Fruit fly (Drosophila melanogaster) whole organism, embryonic: ENCODE data around the gene Kah.
A peak's percentile ranks its signal among the peaks of the same experiment; 100 is the strongest.

Source experiments
- CG10267 ChIP-seq: fragments of 200-800 bp; sonication (Bioruptor generic); optimal IDR thresholded peaks from 2 replicates; lab custom pipeline; 2018; ENCODE audit warnings: missing biosample characterization, mild to moderate bottlenecking, missing genetic modification characterization, moderate library complexity
- CG10274 ChIP-seq: fragments of 200-800 bp; sonication (Bioruptor generic); optimal IDR thresholded peaks from 3 replicates; lab custom pipeline; 2017; ENCODE audit warnings: missing biosample characterization, mild to moderate bottlenecking, missing genetic modification characterization
- CG10654 ChIP-seq: fragments of 200-800 bp; sonication (Bioruptor generic); optimal IDR thresholded peaks from 2 replicates; lab custom pipeline; 2016; ENCODE audit warnings: missing biosample characterization, missing genetic modification characterization
- CG10959 ChIP-seq: fragments of 200-800 bp; sonication (Bioruptor generic); IDR thresholded peaks from 2 replicates; pipeline ENCODE4 v1.3.6; 2022; ENCODE audit warnings: missing biosample characterization, missing genetic modification characterization
- CG11504 ChIP-seq: fragments of 200-800 bp; sonication (Bioruptor generic); optimal IDR thresholded peaks from 3 replicates; lab custom pipeline; 2019; ENCODE audit warnings: missing biosample characterization, mild to moderate bottlenecking, missing genetic modification characterization, moderate library complexity
- CG1233 ChIP-seq: fragments of 200-800 bp; sonication (Bioruptor generic); optimal IDR thresholded peaks from 4 replicates; lab custom pipeline; 2018; ENCODE audit warnings: missing biosample characterization, mild to moderate bottlenecking, missing genetic modification characterization
- CG12659 ChIP-seq: fragments of 200-800 bp; sonication (Bioruptor generic); optimal IDR thresholded peaks from 3 replicates; lab custom pipeline; 2017; ENCODE audit warnings: mild to moderate bottlenecking, missing biosample characterization, missing genetic modification reagents, missing genetic modification characterization
- CG13287 ChIP-seq: fragments of 200-800 bp; sonication (Bioruptor generic); IDR thresholded peaks from 2 replicates; pipeline ENCODE4 v1.3.6; 2022; ENCODE audit warnings: missing biosample characterization, missing genetic modification characterization; ENCODE audit not compliant: partially characterized antibody
- CG14667 ChIP-seq: fragments of 200-800 bp; sonication (Bioruptor generic); IDR thresholded peaks from 2 replicates; pipeline ENCODE4 v1.3.6; 2022; ENCODE audit warnings: missing biosample characterization, missing genetic modification characterization
- CG17359 ChIP-seq: fragments of 200-800 bp; sonication (Bioruptor generic); optimal IDR thresholded peaks from 3 replicates; lab custom pipeline; 2018; ENCODE audit warnings: missing biosample characterization, mild to moderate bottlenecking, missing genetic modification characterization, moderate library complexity
- CG1832 ChIP-seq: fragments of 200-800 bp; sonication (Bioruptor generic); optimal IDR thresholded peaks from 2 replicates; lab custom pipeline; 2017; ENCODE audit warnings: missing biosample characterization, mild to moderate bottlenecking, missing genetic modification characterization, inconsistent platforms
- CG2116 ChIP-seq: fragments of 200-800 bp; sonication (Bioruptor generic); optimal IDR thresholded peaks from 3 replicates; lab custom pipeline; 2018; ENCODE audit warnings: missing biosample characterization, mild to moderate bottlenecking, missing genetic modification characterization
- CG32532 ChIP-seq: fragments of 200-800 bp; sonication (Bioruptor generic); IDR thresholded peaks from 2 replicates; pipeline ENCODE4 v1.3.6; 2022; ENCODE audit warnings: missing biosample characterization, missing genetic modification characterization
- CG33557 ChIP-seq: fragments of 200-800 bp; sonication (Bioruptor generic); optimal IDR thresholded peaks from 2 replicates; lab custom pipeline; 2019; ENCODE audit warnings: missing biosample characterization, mild to moderate bottlenecking, missing genetic modification characterization, moderate library complexity
- CG3407 ChIP-seq: fragments of 200-800 bp; sonication (Bioruptor generic); optimal IDR thresholded peaks from 2 replicates; lab custom pipeline; 2018; ENCODE audit warnings: missing biosample characterization, mild to moderate bottlenecking, missing genetic modification characterization
- CG4404 ChIP-seq: fragments of 200-800 bp; sonication (Bioruptor generic); IDR thresholded peaks from 2 replicates; pipeline ENCODE4 v1.3.6; 2022; ENCODE audit warnings: missing biosample characterization, missing genetic modification characterization
- CG7839 ChIP-seq: fragments of 200-800 bp; sonication (Bioruptor generic); optimal IDR thresholded peaks from 3 replicates; lab custom pipeline; 2018; ENCODE audit warnings: missing biosample characterization, mild to moderate bottlenecking, missing genetic modification characterization, moderate library complexity
- CG9797 ChIP-seq: fragments of 200-800 bp; sonication (Bioruptor generic); optimal IDR thresholded peaks from 3 replicates; lab custom pipeline; 2018; ENCODE audit warnings: missing biosample characterization, mild to moderate bottlenecking, missing genetic modification characterization
- CTCF ChIP-seq: fragments of 200-800 bp; sonication (Bioruptor generic); optimal IDR thresholded peaks from 2 replicates; lab custom pipeline; 2017; ENCODE audit warnings: missing biosample characterization, mild to moderate bottlenecking, missing genetic modification characterization, moderate library complexity
- D19B ChIP-seq: fragments of 200-800 bp; sonication (Bioruptor generic); optimal IDR thresholded peaks from 2 replicates; lab custom pipeline; 2017; ENCODE audit warnings: missing biosample characterization, mild to moderate bottlenecking, missing genetic modification characterization
- Dp ChIP-seq: fragments of 200-800 bp; sonication (Bioruptor generic); optimal IDR thresholded peaks from 2 replicates; lab custom pipeline; 2018; ENCODE audit warnings: missing biosample characterization, mild to moderate bottlenecking, missing genetic modification characterization, moderate library complexity
- Fer1 ChIP-seq: fragments of 200-800 bp; sonication (Bioruptor generic); optimal IDR thresholded peaks from 2 replicates; lab custom pipeline; 2017; ENCODE audit warnings: missing biosample characterization, mild to moderate bottlenecking, missing genetic modification characterization
- GATAe ChIP-seq: fragments of 200-800 bp; sonication (Bioruptor generic); conservative IDR thresholded peaks from 2 replicates; pipeline ENCODE4 v1.3.6; 2022; ENCODE audit warnings: missing biosample characterization, missing genetic modification characterization
- HHEX ChIP-seq: fragments of 200-800 bp; sonication (Bioruptor generic); optimal IDR thresholded peaks from 3 replicates; lab custom pipeline; 2017; ENCODE audit warnings: missing biosample characterization, mild to moderate bottlenecking, missing genetic modification characterization, missing genetic modification reagents
- HmgD ChIP-seq: fragments of 200-800 bp; sonication (Bioruptor generic); optimal IDR thresholded peaks from 3 replicates; lab custom pipeline; 2016; ENCODE audit warnings: missing biosample characterization, missing genetic modification characterization
- Kr ChIP-seq: fragments of 200-800 bp; sonication (Bioruptor generic); optimal IDR thresholded peaks from 2 replicates; lab custom pipeline; 2017; ENCODE audit warnings: missing biosample characterization, mild to moderate bottlenecking, missing genetic modification characterization
- Nf-YA ChIP-seq: fragments of 200-800 bp; sonication (Bioruptor generic); IDR thresholded peaks from 2 replicates; pipeline ENCODE4 v1.3.6; 2022; ENCODE audit warnings: missing biosample characterization, missing genetic modification characterization
- Vsx1 ChIP-seq: fragments of 200-800 bp; sonication (Bioruptor generic); optimal IDR thresholded peaks from 2 replicates; lab custom pipeline; 2017; ENCODE audit warnings: missing biosample characterization, mild to moderate bottlenecking, missing genetic modification characterization, missing genetic modification reagents
- al ChIP-seq: fragments of 200-800 bp; sonication (Bioruptor generic); IDR thresholded peaks from 2 replicates; pipeline ENCODE4 v1.3.6; 2022; ENCODE audit warnings: missing biosample characterization, missing genetic modification characterization
- bowl ChIP-seq: fragments of 200-800 bp; sonication (Bioruptor generic); IDR thresholded peaks from 2 replicates; pipeline ENCODE4 v1.3.6; 2022; ENCODE audit warnings: missing biosample characterization, missing genetic modification characterization
- cad ChIP-seq: fragments of >200 bp; optimal IDR thresholded peaks from 2 replicates; lab custom pipeline; 2017; ENCODE audit warnings: missing biosample characterization, missing genetic modification characterization
- chif ChIP-seq, 2 experiments: fragments of 200-800 bp; sonication (Bioruptor generic); optimal IDR thresholded peaks; 3 replicates each; lab custom pipeline; 2016; ENCODE audit warnings: missing biosample characterization in 2 of 2, missing genetic modification characterization in 2 of 2
- crc ChIP-seq: fragments of 200-800 bp; sonication (Bioruptor generic); optimal IDR thresholded peaks from 2 replicates; lab custom pipeline; 2016; ENCODE audit warnings: missing biosample characterization, missing genetic modification characterization
- cwo ChIP-seq: fragments of 200-800 bp; sonication (Bioruptor generic); optimal IDR thresholded peaks from 3 replicates; lab custom pipeline; 2017; ENCODE audit warnings: missing biosample characterization, missing genetic modification characterization, mild to moderate bottlenecking, moderate library complexity, missing genetic modification reagents
- emc ChIP-seq: fragments of 200-800 bp; sonication (Bioruptor generic); optimal IDR thresholded peaks from 2 replicates; lab custom pipeline; 2016; ENCODE audit warnings: missing biosample characterization, missing genetic modification characterization
- fd102C ChIP-seq: fragments of 200-800 bp; sonication (Bioruptor generic); optimal IDR thresholded peaks from 2 replicates; lab custom pipeline; 2018; ENCODE audit warnings: missing biosample characterization, mild to moderate bottlenecking, missing genetic modification characterization, moderate library complexity
- fd3F ChIP-seq: fragments of 200-800 bp; sonication (Bioruptor generic); optimal IDR thresholded peaks from 2 replicates; lab custom pipeline; 2018; ENCODE audit warnings: missing biosample characterization, mild to moderate bottlenecking, missing genetic modification characterization, moderate library complexity
- fd96Cb ChIP-seq: fragments of 200-800 bp; sonication (Bioruptor generic); optimal IDR thresholded peaks from 2 replicates; lab custom pipeline; 2018; ENCODE audit warnings: missing biosample characterization, mild to moderate bottlenecking, missing genetic modification characterization, moderate library complexity
- fru ChIP-seq: fragments of >200 bp; optimal IDR thresholded peaks from 2 replicates; lab custom pipeline; 2017
- gcm ChIP-seq: fragments of 200-800 bp; sonication (Bioruptor generic); optimal IDR thresholded peaks from 2 replicates; lab custom pipeline; 2019; ENCODE audit warnings: missing biosample characterization, mild to moderate bottlenecking, missing genetic modification characterization, moderate library complexity
- hbn ChIP-seq: fragments of 200-800 bp; sonication (Bioruptor generic); IDR thresholded peaks from 2 replicates; pipeline ENCODE4 v1.3.6; 2022; ENCODE audit warnings: missing biosample characterization, missing genetic modification characterization; ENCODE audit not compliant: partially characterized antibody
- jigr1 ChIP-seq: fragments of 200-800 bp; sonication (Bioruptor generic); IDR thresholded peaks from 3 replicates; pipeline ENCODE4 v1.3.6; 2022; ENCODE audit warnings: missing biosample characterization, missing genetic modification characterization
- lab ChIP-seq: fragments of 200-800 bp; sonication (Bioruptor generic); optimal IDR thresholded peaks from 3 replicates; lab custom pipeline; 2017; ENCODE audit warnings: missing biosample characterization, missing genetic modification characterization, mild to moderate bottlenecking, moderate library complexity, missing genetic modification reagents
- lbe ChIP-seq: fragments of 200-800 bp; sonication (Bioruptor generic); optimal IDR thresholded peaks from 2 replicates; lab custom pipeline; 2016; ENCODE audit warnings: missing biosample characterization, mild to moderate bottlenecking, missing genetic modification characterization
- lilli ChIP-seq: fragments of 200-800 bp; sonication (Bioruptor generic); optimal IDR thresholded peaks from 3 replicates; lab custom pipeline; 2016; ENCODE audit warnings: missing biosample characterization, missing genetic modification characterization
- odd ChIP-seq: fragments of 200-800 bp; sonication (Bioruptor generic); optimal IDR thresholded peaks from 2 replicates; lab custom pipeline; 2017; ENCODE audit warnings: missing biosample characterization, mild to moderate bottlenecking, missing genetic modification characterization
- peb ChIP-seq: fragments of 200-800 bp; sonication (Bioruptor generic); IDR thresholded peaks from 2 replicates; pipeline ENCODE4 v1.3.6; 2022; ENCODE audit warnings: missing biosample characterization, missing genetic modification characterization
- sens ChIP-seq: fragments of 200-800 bp; sonication (Bioruptor generic); peaks from one replicate; lab custom pipeline; 2016; ENCODE audit warnings: missing biosample characterization, missing genetic modification characterization
- sim ChIP-seq: fragments of 200-800 bp; sonication (Bioruptor generic); IDR thresholded peaks from 2 replicates; pipeline ENCODE4 v1.3.6; 2022; ENCODE audit warnings: missing biosample characterization, missing genetic modification characterization
- tio ChIP-seq: fragments of 200-800 bp; sonication (Bioruptor generic); optimal IDR thresholded peaks from 2 replicates; lab custom pipeline; 2017; ENCODE audit warnings: missing biosample characterization, missing genetic modification characterization, inconsistent platforms
- vvl ChIP-seq: fragments of 200-800 bp; sonication (Bioruptor generic); IDR thresholded peaks from 2 replicates; pipeline ENCODE4 v1.3.6; 2022; ENCODE audit warnings: missing biosample characterization, missing genetic modification characterization
- zfh2 ChIP-seq: fragments of 200-800 bp; sonication (Bioruptor generic); optimal IDR thresholded peaks from 2 replicates; lab custom pipeline; 2016; ENCODE audit warnings: missing biosample characterization, missing genetic modification characterization

Gene Kah

DNA sequence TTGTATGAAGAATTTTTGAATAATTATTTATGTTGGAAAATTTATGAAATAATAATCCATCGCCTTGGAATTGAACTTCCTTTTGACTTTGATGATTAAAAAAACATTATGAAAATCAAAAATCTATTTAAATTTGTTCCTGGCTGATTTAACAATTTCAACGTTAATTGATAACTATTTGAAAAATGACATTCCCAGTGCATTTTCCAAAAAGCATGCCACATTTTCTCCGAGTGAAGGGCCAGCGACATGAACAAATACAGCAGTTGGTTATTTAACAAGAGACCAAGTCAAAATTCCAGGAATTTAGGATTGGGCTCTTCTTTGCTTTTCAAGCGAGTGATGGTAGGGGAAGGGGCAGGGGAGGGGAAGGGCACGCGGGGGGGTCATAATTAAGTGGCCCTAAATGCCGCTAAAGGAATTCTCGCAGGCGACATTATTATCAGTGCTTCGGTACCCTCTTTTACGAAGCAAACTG lies 33.3 kb upstream of the Kah start:
- TF ChIP-seq CG33557 (GFP tag; lab: Kevin White, UChicago) (peak; percentile 91), CG7839 (tag; lab: Kevin White, UChicago) (peak; percentile 55), vvl (GFP tag; lab: Robert Waterston, UW) (0 out of 2 replicates have a peak, but pooled peaks have one; percentile 12), bowl (GFP tag; lab: Robert Waterston, UW) (no peak), fd102C (GFP tag; lab: Kevin White, UChicago) (no peak), CG4404 (GFP tag; lab: Robert Waterston, UW) (peak; percentile 61), Dp (no peak), CG10654 (GFP tag; lab: Kevin White, UChicago) (peak; percentile 25), zfh2 (GFP tag; lab: Kevin White, UChicago) (no peak), CG9797 (GFP tag; lab: Kevin White, UChicago) (no peak), HmgD (GFP tag; lab: Kevin White, UChicago) (no peak), chif (GFP tag; optimal IDR thresholded peaks at IDR 0.05; lab: Kevin White, UChicago) (peak; percentile 19 to 65), CG3407 (peak; percentile 66), lbe (GFP tag; lab: Kevin White, UChicago) (peak; percentile 15), CG2116 (GFP tag; lab: Kevin White, UChicago) (peak; percentile 5), D19B (no peak), HHEX (GFP tag; lab: Kevin White, UChicago) (no peak), CG10267 (tag; lab: Kevin White, UChicago) (peak; percentile 78), odd (GFP tag; lab: Kevin White, UChicago) (no peak), lab (no peak), emc (GFP tag; lab: Kevin White, UChicago) (no peak), Vsx1 (GFP tag; lab: Kevin White, UChicago) (peak; percentile 6), CG1233 (peak; percentile 55), CG32532 (no peak), peb (GFP tag; lab: Robert Waterston, UW) (no peak), CG17359 (tag; lab: Kevin White, UChicago) (peak; percentile 45), CG13287 (GFP tag; lab: Robert Waterston, UW) (no peak), CG12659 (GFP tag; lab: Kevin White, UChicago) (peak; percentile 4), hbn (no peak), crc (GFP tag; lab: Kevin White, UChicago) (no peak), Nf-YA (GFP tag; lab: Robert Waterston, UW) (no peak), CG10959 (GFP tag; lab: Robert Waterston, UW) (0 out of 2 replicates have a peak, but pooled peaks have one; percentile 10), CG14667 (GFP tag; lab: Robert Waterston, UW) (0 out of 2 replicates have a peak, but pooled peaks have one; percentile 9), tio (GFP tag; lab: Kevin White, UChicago) (peak; percentile 51), CTCF (GFP tag; lab: Kevin White, UChicago) (no peak), sim (GFP tag; lab: Robert Waterston, UW) (no peak), lilli (peak; percentile 24), al (no peak), fd96Cb (peak; percentile 57), CG10274 (GFP tag; lab: Kevin White, UChicago) (no peak), CG1832 (GFP tag; lab: Kevin White, UChicago) (no peak), fru (lab: Kevin White, UChicago) (no peak), cad (GFP tag; lab: Kevin White, UChicago) (no peak), CG11504 (tag; lab: Kevin White, UChicago) (peak; percentile 42), fd3F (GFP tag; lab: Kevin White, UChicago) (no peak), jigr1 (GFP tag; lab: Robert Waterston, UW) (no peak), sens (peak; percentile 84), Fer1 (no peak), cwo (GFP tag; lab: Kevin White, UChicago) (no peak), GATAe (no peak), gcm (peak; percentile 62), Kr (GFP tag; lab: Kevin White, UChicago) (no peak)
